Worm (Caenorhabditis elegans): ENCODE data around the gene spe-39.

DNA sequence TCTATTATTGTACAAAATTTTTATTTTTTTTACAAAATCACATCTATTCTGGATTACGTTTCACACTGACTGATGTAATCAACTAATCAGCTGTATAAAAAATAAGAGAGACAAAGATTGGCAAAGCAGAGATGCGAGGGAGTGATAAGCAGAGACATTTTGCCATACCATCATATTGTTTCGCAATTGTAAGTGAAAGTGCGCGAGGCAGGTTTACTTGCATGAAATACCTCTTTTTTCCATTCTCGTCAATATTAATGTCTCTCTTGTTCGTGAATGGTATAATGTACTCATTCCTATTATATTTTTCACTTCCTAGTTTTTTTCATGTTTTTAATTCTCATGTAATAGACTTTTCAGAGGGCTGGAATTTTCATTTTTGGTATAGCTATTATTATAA, 48.4 kb upstream of the spe-39 start:
- TF ChIP-seq W03F9.2 (tag; optimal IDR thresholded peaks at IDR 0.05) (no peak), dao-5 (tag; optimal IDR thresholded peaks at IDR 0.05) (no peak), him-1 (tag; optimal IDR thresholded peaks at IDR 0.05) (no peak)
